Fruit fly (Drosophila melanogaster): ENCODE measurements around the gene CG3436.

CG3436 gene

DNA sequence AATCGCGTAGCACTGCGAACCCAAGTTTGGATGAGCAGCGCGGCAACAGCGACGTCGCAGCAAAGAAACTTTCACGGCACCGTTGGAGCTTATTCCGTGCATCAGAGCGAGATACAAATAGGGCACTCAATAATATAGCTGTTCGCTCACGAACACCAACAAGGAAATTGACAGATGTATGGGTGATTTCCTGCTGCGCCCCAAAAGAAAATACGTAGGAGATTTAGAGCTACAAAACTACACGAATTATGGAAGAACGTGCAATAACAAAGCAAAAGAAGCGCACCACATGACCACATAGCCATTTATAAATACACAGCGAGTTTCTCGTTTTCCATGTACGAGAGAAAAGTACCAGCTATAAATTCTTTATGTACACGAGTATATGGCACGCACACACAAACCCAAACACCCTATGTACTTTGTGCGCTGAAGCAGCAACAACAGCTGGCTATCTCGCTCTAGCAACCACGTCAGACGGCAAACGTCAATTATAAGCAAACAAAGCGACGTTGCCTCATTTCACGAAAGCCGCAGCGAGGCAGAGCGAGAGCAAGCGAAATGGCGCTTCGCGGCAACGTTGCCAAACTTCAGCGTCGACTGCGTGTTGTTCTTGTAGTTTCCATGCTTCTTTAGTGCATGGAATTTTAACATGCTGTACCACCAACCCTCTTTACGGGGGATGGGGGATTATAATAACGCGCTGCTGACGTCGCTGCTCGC is 5.8 kb downstream of the CG3436 start (continued):
- TF ChIP-seq zf30C (GFP tag; optimal IDR thresholded peaks at IDR 0.05), result peak; percentile 58
- TF ChIP-seq CG10274 (GFP tag; optimal IDR thresholded peaks at IDR 0.05), result peak; percentile 41
- no peak for TF ChIP-seq row (GFP tag; IDR thresholded peaks at IDR 0.05)
- peak; percentile 44 for TF ChIP-seq CG12104 (GFP tag; optimal IDR thresholded peaks at IDR 0.05)
- TF ChIP-seq hbn (GFP tag; IDR thresholded peaks at IDR 0.05; ENCODE audit: partially characterized antibody), result no peak
- peak; percentile 46 for TF ChIP-seq CG15514 (GFP tag; optimal IDR thresholded peaks at IDR 0.05)
- TF ChIP-seq Pdp1 (GFP tag; optimal IDR thresholded peaks at IDR 0.05), result peak in 1 of 2 experiments; percentile 77
- no peak for TF ChIP-seq sisA (GFP tag; IDR thresholded peaks at IDR 0.05)
- peak; percentile 14 for TF ChIP-seq Side (GFP tag; optimal IDR thresholded peaks at IDR 0.05)
- no peak for TF ChIP-seq chm (GFP tag; IDR thresholded peaks at IDR 0.05)
- peak; percentile 17 for TF ChIP-seq CTCF (GFP tag; optimal IDR thresholded peaks at IDR 0.05)
- TF ChIP-seq mirr (GFP tag; optimal IDR thresholded peaks at IDR 0.05), result peak; percentile 95
- TF ChIP-seq fd64A (GFP tag; optimal IDR thresholded peaks at IDR 0.05), result peak; percentile 39
- TF ChIP-seq nom (GFP tag; optimal IDR thresholded peaks at IDR 0.05), result peak; percentile 51
- no peak for TF ChIP-seq sob (GFP tag; IDR thresholded peaks at IDR 0.05)
- TF ChIP-seq CG9876 (GFP tag; optimal IDR thresholded peaks at IDR 0.05), result no peak
- TF ChIP-seq oc (tag; optimal IDR thresholded peaks at IDR 0.05), result peak; percentile 68
- no peak for TF ChIP-seq NFAT (GFP tag; IDR thresholded peaks at IDR 0.05)
- peak; percentile 72 for TF ChIP-seq sug (tag; optimal IDR thresholded peaks at IDR 0.05)
- no peak for TF ChIP-seq CG30403 (GFP tag; optimal IDR thresholded peaks at IDR 0.05)
- peak; percentile 50 for TF ChIP-seq Nf-YC (tag; optimal IDR thresholded peaks at IDR 0.05)
- TF ChIP-seq nerfin-1 (tag; optimal IDR thresholded peaks at IDR 0.05), result peak; percentile 49
- TF ChIP-seq CG6813 (GFP tag; optimal IDR thresholded peaks at IDR 0.05), result peak; percentile 46
- peak in 1 of 2 experiments; percentile 62 for TF ChIP-seq Eip74EF (GFP tag; optimal IDR thresholded peaks at IDR 0.05)
- TF ChIP-seq pho (GFP tag; optimal IDR thresholded peaks at IDR 0.05), result peak; percentile 17
- TF ChIP-seq CG13894 (tag; optimal IDR thresholded peaks at IDR 0.05), result peak; percentile 63
- TF ChIP-seq CG3726 (GFP tag; IDR thresholded peaks at IDR 0.05), result no peak
- TF ChIP-seq CG3281 (GFP tag; optimal IDR thresholded peaks at IDR 0.05), result peak; percentile 66
- TF ChIP-seq CG4707 (GFP tag; optimal IDR thresholded peaks at IDR 0.05), result peak; percentile 28
- peak; percentile 6 for TF ChIP-seq NfI (GFP tag; optimal IDR thresholded peaks at IDR 0.05)
- TF ChIP-seq CkIIα-i1 (GFP tag; IDR thresholded peaks at IDR 0.05), result no peak
- peak; percentile 76 for TF ChIP-seq Med (GFP tag)
- peak; percentile 74 for TF ChIP-seq corto (GFP tag; optimal IDR thresholded peaks at IDR 0.05)
- TF ChIP-seq pros (GFP tag; optimal IDR thresholded peaks at IDR 0.05), result peak; percentile 96
- TF ChIP-seq HHEX (GFP tag; optimal IDR thresholded peaks at IDR 0.05), result peak; percentile 48
- TF ChIP-seq GATAe (GFP tag; conservative IDR thresholded peaks at IDR 0.05), result no peak
- TF ChIP-seq odd (GFP tag; optimal IDR thresholded peaks at IDR 0.05), result peak; percentile 42
- TF ChIP-seq D (optimal IDR thresholded peaks at IDR 0.05), result peak; percentile 86
- TF ChIP-seq D (GFP tag; optimal IDR thresholded peaks at IDR 0.05), result no peak
- TF ChIP-seq ftz-f1 (GFP tag; optimal IDR thresholded peaks at IDR 0.05), result peak; percentile 22
- TF ChIP-seq Nf-YB (GFP tag; optimal IDR thresholded peaks at IDR 0.05), result peak; percentile 40
- no peak for TF ChIP-seq Nf-YA (GFP tag; IDR thresholded peaks at IDR 0.05)
- TF ChIP-seq exex (tag; optimal IDR thresholded peaks at IDR 0.05), result peak; percentile 48
- no peak for TF ChIP-seq CG8290 (GFP tag; optimal IDR thresholded peaks at IDR 0.05)
- TF ChIP-seq CG8290 (tag; optimal IDR thresholded peaks at IDR 0.05), result peak; percentile 14 to 62
- peak; percentile 16 for TF ChIP-seq CG1233 (GFP tag; optimal IDR thresholded peaks at IDR 0.05)
- peak; percentile 98 for TF ChIP-seq sd (tag; optimal IDR thresholded peaks at IDR 0.05)
- TF ChIP-seq CG12299 (tag; optimal IDR thresholded peaks at IDR 0.05), result peak; percentile 64
- peak; percentile 31 for TF ChIP-seq wek (GFP tag; optimal IDR thresholded peaks at IDR 0.05)
- TF ChIP-seq Hey (tag; optimal IDR thresholded peaks at IDR 0.05), result peak; percentile 63

Measured in whole organism, embryonic.